Worm (Caenorhabditis elegans) whole organism, mixed stage, embryonic: ENCODE data around the gene ZK673.1.

Experiments used
- blmp-1 ChIP-seq: fragments of 150-350 bp; optimal IDR thresholded peaks from 2 replicates; lab custom pipeline; 2014; ENCODE audit warnings: missing biosample characterization, missing genetic modification characterization
- ceh-43 ChIP-seq: fragments of 200-800 bp; sonication (Bioruptor generic); optimal IDR thresholded peaks from 2 replicates; lab custom pipeline; 2018; ENCODE audit warnings: mild to moderate bottlenecking, missing genetic modification characterization, moderate library complexity, missing compliant biosample characterization
- elt-3 ChIP-seq: fragments of 150-350 bp; optimal IDR thresholded peaks from 2 replicates; lab custom pipeline; 2014; ENCODE audit warnings: missing biosample characterization, missing genetic modification characterization
- mep-1 ChIP-seq: fragments of 150-350 bp; optimal IDR thresholded peaks from 2 replicates; lab custom pipeline; 2017; ENCODE audit warnings: missing biosample characterization, missing genetic modification reagents, missing genetic modification characterization, inconsistent platforms
- mls-2 ChIP-seq: sonication (generic microtip); optimal IDR thresholded peaks from 2 replicates; lab custom pipeline; 2016; ENCODE audit warnings: mild to moderate bottlenecking, missing genetic modification characterization, moderate library complexity, missing compliant biosample characterization
- nhr-28 ChIP-seq: fragments of 150-350 bp; optimal IDR thresholded peaks from 2 replicates; lab custom pipeline; 2014; ENCODE audit warnings: missing biosample characterization, missing genetic modification characterization
- nhr-76 ChIP-seq: sonication (generic microtip); optimal IDR thresholded peaks from 2 replicates; lab custom pipeline; 2017; ENCODE audit warnings: missing biosample characterization, missing genetic modification characterization
- pha-4 ChIP-seq: fragments of 150-350 bp; optimal IDR thresholded peaks from 2 replicates; lab custom pipeline; 2018; ENCODE audit warnings: missing biosample characterization, missing genetic modification reagents, missing genetic modification characterization
- sem-2 ChIP-seq: fragments of 200-800 bp; sonication (Bioruptor generic); optimal IDR thresholded peaks from 2 replicates; lab custom pipeline; 2018; ENCODE audit warnings: mild to moderate bottlenecking, missing genetic modification characterization, missing compliant biosample characterization
- snpc-4 ChIP-seq: fragments of 150-350 bp; optimal IDR thresholded peaks from 2 replicates; lab custom pipeline; 2014; ENCODE audit warnings: missing biosample characterization, missing genetic modification characterization
- unc-39 ChIP-seq: fragments of 150-350 bp; optimal IDR thresholded peaks from 2 replicates; lab custom pipeline; 2014; ENCODE audit warnings: missing biosample characterization, missing genetic modification characterization
- unc-62 ChIP-seq: fragments of 150-350 bp; optimal IDR thresholded peaks from 2 replicates; lab custom pipeline; 2014; ENCODE audit warnings: missing biosample characterization, missing genetic modification reagents, missing genetic modification characterization
- ztf-11 ChIP-seq: fragments of 150-350 bp; optimal IDR thresholded peaks from 2 replicates; lab custom pipeline; 2014; ENCODE audit warnings: missing biosample characterization, missing genetic modification characterization

- TF ChIP-seq sem-2 (GFP tag; lab: Kevin White, UChicago) (no peak), snpc-4 (tag; lab: Kevin White, UChicago) (no peak), pha-4 (tag; lab: Kevin White, UChicago) (no peak), unc-62 (GFP tag; lab: Kevin White, UChicago) (no peak), ztf-11 (tag; lab: Kevin White, UChicago) (no peak), blmp-1 (tag; lab: Kevin White, UChicago) (no peak), nhr-76 (tag; lab: Kevin White, UChicago) (no peak), unc-39 (tag; lab: Kevin White, UChicago) (no peak), elt-3 (tag; lab: Kevin White, UChicago) (no peak), nhr-28 (tag; lab: Kevin White, UChicago) (no peak), mep-1 (no peak), ceh-43 (no peak), mls-2 (tag; lab: Kevin White, UChicago) (no peak)
Measured at ce11 chrII:10452620-10453019, 9.7 kb downstream of the ZK673.1 start, which contains the start of gene ZK673.4.
